Fruit fly (Drosophila melanogaster) whole organism, embryonic: ENCODE data around the gene Creld.

Source experiments
- B-H2 ChIP-seq: fragments of 200-800 bp; sonication (Bioruptor generic); optimal IDR thresholded peaks from 2 replicates; lab custom pipeline; 2018; ENCODE audit warnings: missing biosample characterization, mild to moderate bottlenecking, missing genetic modification characterization
- CG10209 ChIP-seq: fragments of 200-800 bp; sonication (Bioruptor generic); optimal IDR thresholded peaks from 3 replicates; lab custom pipeline; 2017; ENCODE audit warnings: missing biosample characterization, mild to moderate bottlenecking, missing genetic modification characterization, missing genetic modification reagents
- CG10959 ChIP-seq: fragments of 200-800 bp; sonication (Bioruptor generic); IDR thresholded peaks from 2 replicates; pipeline ENCODE4 v1.3.6; 2022; ENCODE audit warnings: missing biosample characterization, missing genetic modification characterization
- CG10979 ChIP-seq: fragments of 200-800 bp; sonication (Bioruptor generic); optimal IDR thresholded peaks from 2 replicates; lab custom pipeline; 2018; ENCODE audit warnings: missing biosample characterization, mild to moderate bottlenecking, missing genetic modification characterization, moderate library complexity
- CG11093 ChIP-seq: fragments of 200-800 bp; sonication (Bioruptor generic); IDR thresholded peaks from 3 replicates; pipeline ENCODE4 v1.3.6; 2022; ENCODE audit warnings: missing biosample characterization, missing genetic modification characterization
- CG12071 ChIP-seq: fragments of 200-800 bp; sonication (Bioruptor generic); optimal IDR thresholded peaks from 3 replicates; lab custom pipeline; 2018; ENCODE audit warnings: missing biosample characterization, mild to moderate bottlenecking, missing genetic modification characterization
- CG12942 ChIP-seq: fragments of 200-800 bp; sonication (Bioruptor generic); optimal IDR thresholded peaks from 3 replicates; lab custom pipeline; 2016; ENCODE audit warnings: missing biosample characterization, missing genetic modification characterization
- CG14667 ChIP-seq: fragments of 200-800 bp; sonication (Bioruptor generic); IDR thresholded peaks from 2 replicates; pipeline ENCODE4 v1.3.6; 2022; ENCODE audit warnings: missing biosample characterization, missing genetic modification characterization
- CG14860 ChIP-seq: fragments of 200-800 bp; sonication (Bioruptor generic); IDR thresholded peaks from 3 replicates; pipeline ENCODE4 v1.3.6; 2022; ENCODE audit warnings: missing biosample characterization, missing genetic modification characterization; ENCODE audit not compliant: partially characterized antibody
- CG15073 ChIP-seq: fragments of 200-800 bp; sonication (Bioruptor generic); optimal IDR thresholded peaks from 2 replicates; lab custom pipeline; 2016; ENCODE audit warnings: missing biosample characterization, missing genetic modification characterization
- CG15696 ChIP-seq: fragments of 200-800 bp; sonication (Bioruptor generic); optimal IDR thresholded peaks from 2 replicates; lab custom pipeline; 2019; ENCODE audit warnings: missing biosample characterization, mild to moderate bottlenecking, missing genetic modification characterization, moderate library complexity
- CG16779 ChIP-seq: fragments of 200-800 bp; sonication (Bioruptor generic); IDR thresholded peaks from 2 replicates; pipeline ENCODE4 v1.3.6; 2022; ENCODE audit warnings: missing biosample characterization, missing genetic modification characterization
- CG17328 ChIP-seq: fragments of 200-800 bp; sonication (Bioruptor generic); IDR thresholded peaks from 2 replicates; pipeline ENCODE4 v1.3.6; 2022; ENCODE audit warnings: missing biosample characterization, missing genetic modification characterization
- CG2678 ChIP-seq: fragments of 200-800 bp; sonication (Bioruptor generic); optimal IDR thresholded peaks from 3 replicates; lab custom pipeline; 2019; ENCODE audit warnings: missing biosample characterization, mild to moderate bottlenecking, missing genetic modification characterization, moderate library complexity
- CG3163 ChIP-seq: fragments of 200-800 bp; sonication (Bioruptor generic); optimal IDR thresholded peaks from 3 replicates; lab custom pipeline; 2016; ENCODE audit warnings: missing biosample characterization, missing genetic modification characterization
- CG6175 ChIP-seq: fragments of 200-800 bp; sonication (Bioruptor generic); IDR thresholded peaks from 3 replicates; pipeline ENCODE4 v1.3.6; 2022; ENCODE audit warnings: missing biosample characterization, missing genetic modification characterization
- CG6272 ChIP-seq: fragments of 200-800 bp; sonication (Bioruptor generic); IDR thresholded peaks from 2 replicates; pipeline ENCODE4 v1.3.6; 2022; ENCODE audit warnings: missing biosample characterization, missing genetic modification characterization
- CG6683 ChIP-seq: fragments of 200-800 bp; sonication (Bioruptor generic); optimal IDR thresholded peaks from 2 replicates; lab custom pipeline; 2017; ENCODE audit warnings: missing biosample characterization, mild to moderate bottlenecking, missing genetic modification characterization, missing genetic modification reagents
- CG6791 ChIP-seq: fragments of 200-800 bp; sonication (Bioruptor generic); IDR thresholded peaks from 3 replicates; pipeline ENCODE4 v1.3.6; 2022; ENCODE audit warnings: missing biosample characterization, missing genetic modification characterization; ENCODE audit not compliant: partially characterized antibody
- Dad ChIP-seq: fragments of 200-800 bp; sonication (Bioruptor generic); optimal IDR thresholded peaks from 3 replicates; lab custom pipeline; 2016; ENCODE audit warnings: missing biosample characterization, missing genetic modification characterization
- Doc2 ChIP-seq: fragments of 200-800 bp; sonication (Bioruptor generic); IDR thresholded peaks from 2 replicates; pipeline ENCODE4 v1.3.6; 2022; ENCODE audit warnings: missing biosample characterization, missing genetic modification characterization
- E2f1 ChIP-seq: fragments of 200-800 bp; sonication (Bioruptor generic); IDR thresholded peaks from 2 replicates; pipeline ENCODE4 v1.3.6; 2022; ENCODE audit warnings: missing biosample characterization, missing genetic modification characterization
- HmgZ ChIP-seq: fragments of 200-800 bp; sonication (Bioruptor generic); optimal IDR thresholded peaks from 2 replicates; lab custom pipeline; 2018; ENCODE audit warnings: missing biosample characterization, mild to moderate bottlenecking, missing genetic modification characterization
- Hr51 ChIP-seq, 2 experiments: fragments of 200-800 bp; sonication (Bioruptor generic); optimal IDR thresholded peaks; 2 replicates in 1 of 2; 3 replicates in 1 of 2; lab custom pipeline; 2016 to 2018; ENCODE audit warnings: missing biosample characterization in 2 of 2, missing genetic modification characterization in 2 of 2, mild to moderate bottlenecking in 1 of 2, moderate library complexity in 1 of 2
- Mes4 ChIP-seq: fragments of 200-800 bp; sonication (Bioruptor generic); optimal IDR thresholded peaks from 2 replicates; lab custom pipeline; 2016; ENCODE audit warnings: missing biosample characterization, missing genetic modification characterization
- Mrtf ChIP-seq: fragments of 200-800 bp; sonication (Bioruptor generic); IDR thresholded peaks from 3 replicates; pipeline ENCODE4 v1.3.6; 2022; ENCODE audit warnings: missing biosample characterization, missing genetic modification characterization
- Rfx ChIP-seq: fragments of 200-800 bp; sonication (Bioruptor generic); IDR thresholded peaks from 2 replicates; pipeline ENCODE4 v1.3.6; 2022; ENCODE audit warnings: missing biosample characterization, missing genetic modification characterization
- Sry-β ChIP-seq: fragments of 200-800 bp; sonication (Bioruptor generic); optimal IDR thresholded peaks from 2 replicates; lab custom pipeline; 2018; ENCODE audit warnings: missing biosample characterization, mild to moderate bottlenecking, missing genetic modification characterization, moderate library complexity
- Trl ChIP-seq, 3 experiments: fragments of >200 bp in 2 of 3; fragments of 200-800 bp in 1 of 3; sonication (Bioruptor generic) in 1 of 3; optimal IDR thresholded peaks; 2 replicates in 1 of 3; 3 replicates in 2 of 3; lab custom pipeline; 2016 to 2017; ENCODE audit warnings: missing biosample characterization in 1 of 3, missing genetic modification characterization in 1 of 3
- ash1 ChIP-seq: fragments of 200-800 bp; sonication (Bioruptor generic); optimal IDR thresholded peaks from 2 replicates; lab custom pipeline; 2018; ENCODE audit warnings: missing biosample characterization, mild to moderate bottlenecking, missing genetic modification characterization
- ato ChIP-seq: fragments of 200-800 bp; sonication (Bioruptor generic); IDR thresholded peaks from 2 replicates; pipeline ENCODE4 v1.3.6; 2022; ENCODE audit warnings: missing biosample characterization, missing genetic modification characterization; ENCODE audit not compliant: partially characterized antibody
- btn ChIP-seq: fragments of 200-800 bp; sonication (Bioruptor generic); optimal IDR thresholded peaks from 2 replicates; lab custom pipeline; 2016; ENCODE audit warnings: missing biosample characterization, missing genetic modification characterization
- croc ChIP-seq: fragments of 200-800 bp; sonication (Bioruptor generic); conservative IDR thresholded peaks from 3 replicates; pipeline ENCODE4 v1.3.6; 2022; ENCODE audit warnings: missing biosample characterization, missing genetic modification characterization
- danr ChIP-seq: fragments of 200-800 bp; sonication (Bioruptor generic); IDR thresholded peaks from 2 replicates; pipeline ENCODE4 v1.3.6; 2022; ENCODE audit warnings: missing biosample characterization, missing genetic modification characterization
- dmrt11E ChIP-seq: fragments of 200-800 bp; sonication (Bioruptor generic); optimal IDR thresholded peaks from 3 replicates; lab custom pipeline; 2018; ENCODE audit warnings: missing biosample characterization, mild to moderate bottlenecking, missing genetic modification characterization, moderate library complexity
- ftz-f1 ChIP-seq: fragments of 200-800 bp; sonication (Bioruptor generic); optimal IDR thresholded peaks from 2 replicates; lab custom pipeline; 2016; ENCODE audit warnings: missing biosample characterization, missing genetic modification characterization
- kni ChIP-seq: fragments of 200-800 bp; sonication (Bioruptor generic); optimal IDR thresholded peaks from 3 replicates; lab custom pipeline; 2017; ENCODE audit warnings: mild to moderate bottlenecking, missing biosample characterization, missing genetic modification reagents, missing genetic modification characterization
- lab ChIP-seq: fragments of 200-800 bp; sonication (Bioruptor generic); optimal IDR thresholded peaks from 3 replicates; lab custom pipeline; 2017; ENCODE audit warnings: missing biosample characterization, missing genetic modification characterization, mild to moderate bottlenecking, moderate library complexity, missing genetic modification reagents
- onecut ChIP-seq: fragments of 200-800 bp; sonication (Bioruptor generic); IDR thresholded peaks from 2 replicates; pipeline ENCODE4 v1.3.6; 2022; ENCODE audit warnings: missing biosample characterization, missing genetic modification characterization
- pho ChIP-seq: fragments of 200-800 bp; sonication (Bioruptor generic); optimal IDR thresholded peaks from 2 replicates; lab custom pipeline; 2016; ENCODE audit warnings: missing biosample characterization, missing genetic modification characterization
- prd ChIP-seq, 3 experiments: fragments of >200 bp in 2 of 3; fragments of 200-800 bp in 1 of 3; sonication (Bioruptor generic) in 1 of 3; optimal IDR thresholded peaks in 2 of 3; IDR thresholded peaks in 1 of 3; 2 replicates in 2 of 3; 3 replicates in 1 of 3; pipeline versions ENCODE4 v1.3.6 to Lab custom; 2017 to 2022; ENCODE audit warnings: missing biosample characterization in 1 of 3, missing genetic modification characterization in 1 of 3
- psq ChIP-seq: fragments of 200-800 bp; sonication (Bioruptor generic); optimal IDR thresholded peaks from 2 replicates; lab custom pipeline; 2017; ENCODE audit warnings: missing biosample characterization, missing genetic modification characterization
- ro ChIP-seq: fragments of 200-800 bp; sonication (Bioruptor generic); IDR thresholded peaks from 2 replicates; pipeline ENCODE4 v1.3.6; 2022; ENCODE audit warnings: missing biosample characterization, missing genetic modification characterization
- run ChIP-seq: fragments of 200-800 bp; sonication (Bioruptor generic); optimal IDR thresholded peaks from 3 replicates; lab custom pipeline; 2018; ENCODE audit warnings: missing biosample characterization, mild to moderate bottlenecking, missing genetic modification characterization
- sd ChIP-seq: fragments of 200-800 bp; sonication (Bioruptor generic); optimal IDR thresholded peaks from 3 replicates; lab custom pipeline; 2018; ENCODE audit warnings: missing biosample characterization, mild to moderate bottlenecking, missing genetic modification characterization, moderate library complexity
- stwl ChIP-seq: fragments of 200-800 bp; sonication (Bioruptor generic); optimal IDR thresholded peaks from 3 replicates; lab custom pipeline; 2018; ENCODE audit warnings: missing biosample characterization, mild to moderate bottlenecking, missing genetic modification characterization, moderate library complexity
- tll ChIP-seq, 2 experiments: fragments of 200-800 bp in 1 of 2; fragments of >200 bp in 1 of 2; sonication (Bioruptor generic) in 1 of 2; optimal IDR thresholded peaks; 2 replicates each; lab custom pipeline; 2017 to 2019; ENCODE audit warnings: missing biosample characterization in 2 of 2, missing genetic modification characterization in 2 of 2, mild to moderate bottlenecking in 1 of 2, moderate library complexity in 1 of 2

The Creld gene

DNA sequence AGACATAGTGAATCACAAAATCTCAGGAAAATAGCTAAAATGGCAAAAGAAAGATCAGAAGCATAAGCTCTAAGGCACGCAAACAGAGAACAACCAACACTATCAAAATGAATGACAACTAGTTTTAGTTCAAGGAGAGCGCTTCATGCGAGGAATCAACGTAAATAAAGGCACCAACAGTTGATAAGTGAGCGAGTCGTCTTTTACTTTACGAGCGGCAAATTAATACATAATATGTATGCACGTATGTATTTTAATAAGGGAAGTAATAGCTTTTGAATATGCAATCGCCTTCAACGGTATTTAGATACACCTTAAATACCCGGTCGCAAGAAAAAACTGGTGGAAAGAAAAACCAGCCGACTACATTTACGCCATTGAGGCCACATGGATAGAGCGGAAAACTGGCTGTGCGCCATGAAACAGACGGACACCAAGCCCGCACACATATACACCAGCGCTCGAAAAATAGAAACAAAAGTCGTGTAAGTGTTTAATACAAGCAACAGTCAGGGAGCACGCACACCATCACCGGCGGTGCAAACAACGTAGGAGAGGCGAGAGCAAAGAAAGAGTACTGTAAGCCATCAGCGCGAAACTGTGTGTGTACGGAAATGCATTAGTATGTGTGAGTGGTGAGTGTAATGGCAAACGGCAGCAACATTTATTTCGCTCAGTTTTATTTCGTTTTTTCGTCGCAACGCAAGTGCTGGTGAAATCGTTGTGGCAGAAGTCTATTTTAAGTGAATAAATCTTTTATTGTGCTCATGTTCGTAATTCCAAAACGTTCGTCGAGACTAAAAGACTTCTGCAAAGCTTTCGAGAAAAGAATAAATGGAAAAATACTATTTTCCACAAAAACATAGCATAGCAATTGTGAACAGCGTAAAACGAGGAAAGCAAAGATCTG lies 35.6 kb upstream of the Creld start, which contains the start of gene dbr (continued):
- no peak for TF ChIP-seq prd (optimal IDR thresholded peaks at IDR 0.05; lab: Kevin White, UChicago)
- TF ChIP-seq prd (GFP tag; IDR thresholded peaks at IDR 0.05; lab: Robert Waterston, UW) = no peak
- TF ChIP-seq Mrtf = no peak
- TF ChIP-seq CG11093 (GFP tag; lab: Robert Waterston, UW) = no peak
- no peak for TF ChIP-seq Dad
- TF ChIP-seq ro = no peak
- no peak for TF ChIP-seq CG15073
- TF ChIP-seq CG17328 (GFP tag; lab: Robert Waterston, UW) = no peak
- peak; percentile 25 for TF ChIP-seq sd (tag; lab: Kevin White, UChicago)
- no peak for TF ChIP-seq CG15696
- peak in 1 of 2 experiments; percentile 61 for TF ChIP-seq Hr51 (GFP tag; optimal IDR thresholded peaks at IDR 0.05; lab: Kevin White, UChicago)
- no peak for TF ChIP-seq Mes4 (GFP tag; lab: Kevin White, UChicago)
- TF ChIP-seq CG10209 (GFP tag; lab: Kevin White, UChicago) = no peak
- no peak for TF ChIP-seq CG6175
- peak; percentile 17 for TF ChIP-seq CG10979 (tag; lab: Kevin White, UChicago)
- TF ChIP-seq stwl (tag; lab: Kevin White, UChicago) = no peak
- no peak for TF ChIP-seq CG12071
- peak; percentile 72 for TF ChIP-seq B-H2 (GFP tag; lab: Kevin White, UChicago)
- no peak for TF ChIP-seq CG14667 (GFP tag; lab: Robert Waterston, UW)
- TF ChIP-seq ftz-f1 (GFP tag; lab: Kevin White, UChicago) = peak; percentile 70
- TF ChIP-seq CG6791 (GFP tag; lab: Robert Waterston, UW) = no peak
- peak; percentile 62 for TF ChIP-seq ash1
- TF ChIP-seq kni (GFP tag; lab: Kevin White, UChicago) = peak; percentile 91
- TF ChIP-seq btn (GFP tag; lab: Kevin White, UChicago) = no peak
- TF ChIP-seq Doc2 (GFP tag; lab: Robert Waterston, UW) = no peak
- TF ChIP-seq CG3163 = peak; percentile 52
- no peak for TF ChIP-seq CG10959
- TF ChIP-seq HmgZ (tag; lab: Kevin White, UChicago) = peak; percentile 68
- TF ChIP-seq psq = no peak
- no peak for TF ChIP-seq dmrt11E
- TF ChIP-seq onecut = 0 out of 2 replicates have a peak, but pooled peaks have one; percentile 8
- TF ChIP-seq E2f1 (GFP tag; lab: Robert Waterston, UW) = no peak
- no peak for TF ChIP-seq CG12942 (GFP tag; lab: Kevin White, UChicago)
- no peak for TF ChIP-seq ato (GFP tag; lab: Robert Waterston, UW)
- TF ChIP-seq Sry-β = no peak
- TF ChIP-seq tll (GFP tag; optimal IDR thresholded peaks at IDR 0.05; lab: Kevin White, UChicago) = no peak
- TF ChIP-seq croc (GFP tag; lab: Robert Waterston, UW) = no peak
- peak; percentile 52; the same call in 1 of the 2 replicates for TF ChIP-seq Rfx (GFP tag; lab: Robert Waterston, UW)
- TF ChIP-seq CG16779 = no peak
- peak; percentile 50 for TF ChIP-seq CG2678 (tag; lab: Kevin White, UChicago)
- TF ChIP-seq run (tag; lab: Kevin White, UChicago) = no peak
- TF ChIP-seq lab (GFP tag; lab: Kevin White, UChicago) = peak; percentile 64
- TF ChIP-seq CG6683 (GFP tag; lab: Kevin White, UChicago) = no peak
- no peak; the same call in 1 of the 2 replicates for TF ChIP-seq danr (GFP tag; lab: Robert Waterston, UW)
- TF ChIP-seq pho (GFP tag; lab: Kevin White, UChicago) = no peak
- no peak for TF ChIP-seq CG6272 (GFP tag; lab: Robert Waterston, UW)
- peak; percentile 85 to 97 for TF ChIP-seq Trl (optimal IDR thresholded peaks at IDR 0.05; lab: Kevin White, UChicago)
- peak; percentile 27 for TF ChIP-seq Trl (GFP tag; optimal IDR thresholded peaks at IDR 0.05; lab: Kevin White, UChicago)
- TF ChIP-seq CG14860 (GFP tag; lab: Robert Waterston, UW) = no peak
